Worm (Caenorhabditis elegans) whole organism, young adult: ENCODE results near the gene Y67D8C.6.

Experiments
- B0336.3 ChIP-seq: fragments of 200-800 bp; sonication (Bioruptor generic); IDR thresholded peaks from 2 replicates; pipeline ENCODE4 v1.3.6; 2022; ENCODE audit warnings: missing genetic modification characterization, missing compliant biosample characterization
- C06A6.2 ChIP-seq: fragments of 200-800 bp; sonication (Bioruptor generic); conservative IDR thresholded peaks from 2 replicates; pipeline ENCODE4 v1.3.6; 2022; ENCODE audit warnings: missing genetic modification characterization, missing compliant biosample characterization
- D2030.7 ChIP-seq: fragments of 200-800 bp; sonication (Bioruptor generic); IDR thresholded peaks from 2 replicates; pipeline ENCODE4 v1.3.6; 2022; ENCODE audit warnings: missing genetic modification reagents, missing genetic modification characterization, missing compliant biosample characterization
- F22D6.2 ChIP-seq: sonication (generic microtip); optimal IDR thresholded peaks from 2 replicates; lab custom pipeline; 2016; ENCODE audit warnings: mild to moderate bottlenecking, missing genetic modification characterization, missing compliant biosample characterization
- F33H1.4 ChIP-seq: fragments of 200-800 bp; sonication (Bioruptor generic); IDR thresholded peaks from 2 replicates; pipeline ENCODE4 v1.3.6; 2022; ENCODE audit warnings: missing genetic modification reagents, missing genetic modification characterization, missing compliant biosample characterization
- F49E8.2 ChIP-seq: sonication (generic microtip); optimal IDR thresholded peaks from 3 replicates; lab custom pipeline; 2017; ENCODE audit warnings: missing genetic modification characterization, mild to moderate bottlenecking, missing compliant biosample characterization, antibody characterized with exemption, moderate library complexity; ENCODE audit not compliant: insufficient read depth
- K12H6.12 ChIP-seq: fragments of 200-800 bp; sonication (Bioruptor generic); optimal IDR thresholded peaks from 2 replicates; lab custom pipeline; 2018; ENCODE audit warnings: mild to moderate bottlenecking, missing genetic modification characterization, missing compliant biosample characterization
- T07F8.4 ChIP-seq: sonication (generic microtip); optimal IDR thresholded peaks from 2 replicates; lab custom pipeline; 2016; ENCODE audit warnings: mild to moderate bottlenecking, missing genetic modification characterization, moderate library complexity, missing compliant biosample characterization
- T26A5.8 ChIP-seq: sonication (generic microtip); optimal IDR thresholded peaks from 2 replicates; lab custom pipeline; 2016; ENCODE audit warnings: missing genetic modification characterization, missing compliant biosample characterization
- Y53F4B.3 ChIP-seq: fragments of 200-800 bp; sonication (Bioruptor generic); IDR thresholded peaks from 2 replicates; pipeline ENCODE4 v1.3.6; 2022; ENCODE audit warnings: missing genetic modification reagents, missing genetic modification characterization, missing compliant biosample characterization
- Y67H2A.10 ChIP-seq: fragments of 200-800 bp; sonication (Bioruptor generic); conservative IDR thresholded peaks from 2 replicates; pipeline ENCODE4 v1.3.6; 2022; ENCODE audit warnings: missing genetic modification reagents, missing genetic modification characterization, missing compliant biosample characterization
- Y79H2A.3 ChIP-seq: fragments of 200-800 bp; sonication (Bioruptor generic); conservative IDR thresholded peaks from 2 replicates; pipeline ENCODE4 v1.3.6; 2022; ENCODE audit warnings: missing genetic modification reagents, missing genetic modification characterization, missing compliant biosample characterization
- Y95B8A.8 ChIP-seq: fragments of 200-800 bp; sonication (Bioruptor generic); IDR thresholded peaks from 2 replicates; pipeline ENCODE4 v1.3.6; 2022; ENCODE audit warnings: missing genetic modification reagents, missing genetic modification characterization, missing compliant biosample characterization
- ama-1 ChIP-seq, 3 experiments: fragments of 150-350 bp in 1 of 3; sonication (generic microtip) in 2 of 3; optimal IDR thresholded peaks; 2 replicates each; lab custom pipeline; 2014 to 2018; ENCODE audit warnings: missing biosample characterization in 2 of 3, missing genetic modification characterization in 2 of 3, missing genetic modification reagents in 2 of 3
- atf-7 ChIP-seq: sonication (generic microtip); optimal IDR thresholded peaks from 2 replicates; lab custom pipeline; 2017; ENCODE audit warnings: mild to moderate bottlenecking, missing genetic modification characterization, missing compliant biosample characterization
- attf-5 ChIP-seq: fragments of 200-800 bp; sonication (Bioruptor generic); optimal IDR thresholded peaks from 2 replicates; lab custom pipeline; 2018; ENCODE audit warnings: mild to moderate bottlenecking, missing genetic modification characterization, missing compliant biosample characterization
- attf-6 ChIP-seq: fragments of 200-800 bp; sonication (Bioruptor generic); IDR thresholded peaks from 2 replicates; pipeline ENCODE4 v1.3.6; 2022; ENCODE audit warnings: missing genetic modification reagents, missing genetic modification characterization, missing compliant biosample characterization
- egrh-3 ChIP-seq: fragments of 200-800 bp; sonication (Bioruptor generic); IDR thresholded peaks from 2 replicates; pipeline ENCODE4 v1.3.6; 2022; ENCODE audit warnings: missing genetic modification reagents, missing genetic modification characterization, missing compliant biosample characterization
- hlh-26 ChIP-seq: fragments of 200-800 bp; sonication (Bioruptor generic); conservative IDR thresholded peaks from 2 replicates; pipeline ENCODE4 v1.3.6; 2022; ENCODE audit warnings: missing genetic modification reagents, missing genetic modification characterization, missing compliant biosample characterization
- hmg-1.2 ChIP-seq: fragments of 200-800 bp; sonication (Bioruptor generic); IDR thresholded peaks from 2 replicates; pipeline ENCODE4 v1.3.6; 2022; ENCODE audit warnings: missing genetic modification reagents, missing genetic modification characterization, missing compliant biosample characterization
- hmg-20 ChIP-seq: fragments of 200-800 bp; sonication (Bioruptor generic); IDR thresholded peaks from 2 replicates; pipeline ENCODE4 v1.3.6; 2022; ENCODE audit warnings: missing genetic modification reagents, missing genetic modification characterization, missing compliant biosample characterization
- lag-1 ChIP-seq: fragments of 200-800 bp; sonication (Bioruptor generic); IDR thresholded peaks from 2 replicates; pipeline ENCODE4 v1.3.6; 2022; ENCODE audit warnings: missing genetic modification reagents, missing genetic modification characterization, missing compliant biosample characterization
- lin-26 ChIP-seq: fragments of 200-800 bp; sonication (Bioruptor generic); IDR thresholded peaks from 2 replicates; pipeline ENCODE4 v1.3.6; 2022; ENCODE audit warnings: missing genetic modification reagents, missing genetic modification characterization, missing compliant biosample characterization
- lin-40 ChIP-seq: sonication (generic microtip); optimal IDR thresholded peaks from 2 replicates; lab custom pipeline; 2016; ENCODE audit warnings: missing genetic modification characterization, mild to moderate bottlenecking, missing compliant biosample characterization, missing genotype, missing genetic modification reagents
- lin-54 ChIP-seq: fragments of 200-800 bp; sonication (Bioruptor generic); optimal IDR thresholded peaks from 2 replicates; lab custom pipeline; 2018; ENCODE audit warnings: mild to moderate bottlenecking, missing genetic modification characterization, missing compliant biosample characterization
- lir-1 ChIP-seq: fragments of 200-800 bp; sonication (Bioruptor generic); conservative IDR thresholded peaks from 2 replicates; pipeline ENCODE4 v1.3.6; 2022; ENCODE audit warnings: missing genetic modification reagents, missing genetic modification characterization, missing compliant biosample characterization
- nhr-27 ChIP-seq: fragments of 200-800 bp; sonication (Bioruptor generic); optimal IDR thresholded peaks from 2 replicates; lab custom pipeline; 2018; ENCODE audit warnings: mild to moderate bottlenecking, missing genetic modification characterization, moderate library complexity, missing compliant biosample characterization
- nhr-80 ChIP-seq: sonication (generic microtip); optimal IDR thresholded peaks from 2 replicates; lab custom pipeline; 2016; ENCODE audit warnings: missing genetic modification characterization, missing compliant biosample characterization
- nhr-90 ChIP-seq: sonication (generic microtip); optimal IDR thresholded peaks from 2 replicates; lab custom pipeline; 2016; ENCODE audit warnings: missing genotype, mild to moderate bottlenecking, missing genetic modification characterization, missing compliant biosample characterization
- sea-2 ChIP-seq: fragments of 200-800 bp; sonication (Bioruptor generic); IDR thresholded peaks from 2 replicates; pipeline ENCODE4 v1.3.6; 2022; ENCODE audit warnings: missing genetic modification characterization, missing compliant biosample characterization
- unc-62 ChIP-seq: fragments of 150-350 bp; optimal IDR thresholded peaks from 2 replicates; lab custom pipeline; 2014; ENCODE audit warnings: missing biosample characterization, missing genetic modification reagents, missing genetic modification characterization
- ztf-18 ChIP-seq: sonication (generic microtip); optimal IDR thresholded peaks from 2 replicates; lab custom pipeline; 2016; ENCODE audit warnings: missing genotype, mild to moderate bottlenecking, missing genetic modification characterization, missing compliant biosample characterization
- ztf-25 ChIP-seq: fragments of 200-800 bp; sonication (Bioruptor generic); IDR thresholded peaks from 2 replicates; pipeline ENCODE4 v1.3.6; 2022; ENCODE audit warnings: missing genetic modification reagents, missing genetic modification characterization, missing compliant biosample characterization
- ztf-28 ChIP-seq: fragments of 200-800 bp; sonication (Bioruptor generic); IDR thresholded peaks from 2 replicates; pipeline ENCODE4 v1.3.6; 2022; ENCODE audit warnings: missing genetic modification reagents, missing genetic modification characterization, missing compliant biosample characterization

The Y67D8C.6 gene

DNA sequence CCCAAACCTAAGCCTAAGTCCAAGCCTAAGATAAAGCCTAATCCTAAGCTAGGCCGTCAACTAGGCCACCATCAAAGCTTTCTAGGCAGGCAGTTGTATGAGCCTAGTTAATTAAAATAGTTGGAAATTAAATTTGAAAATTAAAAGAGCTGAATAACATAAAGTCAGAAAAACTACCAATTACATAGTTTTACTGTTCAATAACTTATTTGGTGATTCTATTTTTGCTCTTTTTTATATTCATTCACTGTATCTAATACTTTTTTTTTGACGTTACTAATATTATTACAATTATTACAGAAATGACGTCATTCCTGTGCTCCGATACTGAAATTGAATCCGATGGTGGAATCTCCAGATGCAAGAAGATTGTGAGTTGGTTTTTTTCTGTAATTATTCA lies 43.8 kb downstream of the Y67D8C.6 start, which contains the start of gene lin-22:
lin-22 (plus strand) TSS at position 301 of the 400 bp plus-strand sequence.
- TF ChIP-seq nhr-27 (tag; lab: Kevin White, UChicago): no peak
- no peak for TF ChIP-seq atf-7
- no peak for TF ChIP-seq F33H1.4 (GFP tag; lab: Robert Waterston, UW)
- no peak for TF ChIP-seq T26A5.8 (tag; lab: Kevin White, UChicago)
- no peak for TF ChIP-seq F22D6.2
- no peak for TF ChIP-seq T07F8.4 (tag; lab: Kevin White, UChicago)
- no peak for TF ChIP-seq Y53F4B.3 (GFP tag; lab: Robert Waterston, UW)
- no peak for TF ChIP-seq nhr-90
- no peak for TF ChIP-seq attf-5 (GFP tag; lab: Kevin White, UChicago)
- no peak for TF ChIP-seq K12H6.12 (tag; lab: Kevin White, UChicago)
- no peak for TF ChIP-seq ztf-18 (tag; lab: Kevin White, UChicago)
- no peak for TF ChIP-seq lin-54
- TF ChIP-seq hlh-26: no peak
- no peak for TF ChIP-seq ama-1 (optimal IDR thresholded peaks at IDR 0.05; lab: Kevin White, UChicago)
- TF ChIP-seq ama-1 (GFP tag; optimal IDR thresholded peaks at IDR 0.05; lab: Kevin White, UChicago): no peak
- TF ChIP-seq, all 124 proteins: peak for 0

DNA sequence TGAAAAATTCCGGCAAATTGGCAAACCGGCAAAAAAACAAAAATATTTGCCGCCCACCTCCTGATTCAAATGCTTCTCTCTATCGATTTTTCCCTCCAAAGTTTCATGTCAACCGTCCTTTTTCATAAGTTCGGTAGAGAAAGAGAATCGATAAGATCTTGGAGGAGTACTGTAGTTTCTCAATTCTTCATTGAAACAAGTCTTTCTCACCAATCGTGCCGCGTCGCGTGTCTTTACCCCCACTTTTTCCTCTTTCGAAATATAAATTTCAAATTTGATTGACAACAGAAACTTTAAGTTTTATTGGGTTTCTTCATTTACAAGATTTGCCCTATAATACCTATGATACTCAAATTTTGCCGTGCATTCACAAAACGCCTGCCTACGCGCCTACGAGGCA lies 44.6 kb downstream of the Y67D8C.6 start:
- TF ChIP-seq ztf-25 (GFP tag; lab: Robert Waterston, UW) (no peak), D2030.7 (no peak), lin-40 (tag; lab: Kevin White, UChicago) (no peak), B0336.3 (GFP tag; lab: Robert Waterston, UW) (no peak), T07F8.4 (tag; lab: Kevin White, UChicago) (no peak), hmg-1.2 (GFP tag; lab: Robert Waterston, UW) (no peak), lin-26 (GFP tag; lab: Robert Waterston, UW) (no peak), Y79H2A.3 (no peak), C06A6.2 (GFP tag; lab: Robert Waterston, UW) (no peak), lir-1 (GFP tag; lab: Robert Waterston, UW) (no peak), lag-1 (no peak), Y95B8A.8 (no peak), F49E8.2 (no peak), ztf-28 (GFP tag; lab: Robert Waterston, UW) (no peak), hmg-20 (GFP tag; lab: Robert Waterston, UW) (no peak), nhr-90 (no peak), attf-6 (no peak), Y67H2A.10 (GFP tag; lab: Robert Waterston, UW) (no peak)

DNA sequence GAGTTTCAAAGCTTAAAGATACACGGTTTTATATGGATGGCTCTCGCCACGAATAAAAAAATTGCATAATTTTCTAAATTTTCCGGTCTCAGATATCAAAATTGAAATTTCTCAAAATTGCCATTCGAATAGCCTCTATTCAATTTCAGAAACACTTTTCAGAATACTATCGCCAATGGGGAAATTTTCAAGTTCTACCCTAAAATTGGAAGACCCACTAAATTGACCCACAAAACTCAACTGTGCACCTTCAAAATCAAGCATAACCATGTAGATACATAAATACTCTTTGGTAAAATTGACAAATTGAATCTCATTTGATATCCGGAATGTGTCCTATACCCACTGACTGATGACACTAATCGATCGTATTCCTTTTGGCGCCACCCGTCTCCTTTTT lies 47.0 kb downstream of the Y67D8C.6 start:
- TF ChIP-seq sea-2 (GFP tag; lab: Robert Waterston, UW): no peak

DNA sequence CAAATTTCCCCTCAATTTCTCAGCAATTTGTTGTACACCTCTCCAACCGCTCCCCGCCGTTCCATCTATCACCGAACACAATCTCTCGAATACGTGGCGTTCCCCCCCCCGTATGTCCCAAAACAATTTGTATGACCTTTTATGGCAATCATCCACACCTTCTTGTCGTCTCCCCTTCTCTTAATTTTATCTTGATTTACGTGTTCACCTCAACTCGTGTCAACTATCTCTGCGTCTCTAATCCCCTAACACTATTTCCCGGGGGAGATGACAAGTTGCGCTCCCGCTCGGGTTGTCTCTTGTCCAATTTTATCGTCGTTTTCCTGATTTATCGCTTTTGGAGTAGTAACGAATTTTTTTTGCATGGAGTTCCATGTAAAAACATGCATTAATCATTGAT lies 48.6 kb downstream of the Y67D8C.6 start:
- no peak for TF ChIP-seq egrh-3 (GFP tag; lab: Robert Waterston, UW)
- peak; percentile 87 for TF ChIP-seq hmg-1.2 (GFP tag; lab: Robert Waterston, UW)
- TF ChIP-seq unc-62 (GFP tag; lab: Kevin White, UChicago): peak; percentile 77
- TF ChIP-seq nhr-80 (tag; lab: Kevin White, UChicago): peak; percentile 26
- TF ChIP-seq, all 124 proteins: peak for 3
